Worm (Caenorhabditis elegans): ENCODE data around the gene E02H9.9.

DNA sequence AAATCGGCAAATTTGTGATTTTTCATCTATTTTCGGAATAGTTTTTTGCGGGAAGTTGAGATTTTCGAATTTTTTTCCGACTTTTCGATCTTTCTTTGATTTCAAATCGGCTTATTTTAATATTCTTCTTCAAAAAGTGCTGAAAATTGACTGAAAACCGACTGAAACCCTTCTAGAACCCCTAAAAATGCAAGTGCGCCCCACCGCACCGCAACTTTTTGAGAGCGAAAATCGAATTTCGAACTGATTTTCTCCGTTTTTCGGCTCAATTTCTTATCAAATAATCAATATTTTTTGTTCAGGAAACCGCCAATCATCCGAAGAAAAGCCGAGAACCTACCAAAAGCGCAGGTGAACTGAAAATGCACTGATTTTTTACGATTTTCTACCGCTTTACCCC is 9.2 kb upstream of the E02H9.9 start:
- TF ChIP-seq him-1 (tag; optimal IDR thresholded peaks at IDR 0.05) (no peak), dao-5 (tag; optimal IDR thresholded peaks at IDR 0.05) (no peak)
